Worm (Caenorhabditis elegans): ENCODE data around the gene K09F6.6.

K09F6.6 gene

DNA sequence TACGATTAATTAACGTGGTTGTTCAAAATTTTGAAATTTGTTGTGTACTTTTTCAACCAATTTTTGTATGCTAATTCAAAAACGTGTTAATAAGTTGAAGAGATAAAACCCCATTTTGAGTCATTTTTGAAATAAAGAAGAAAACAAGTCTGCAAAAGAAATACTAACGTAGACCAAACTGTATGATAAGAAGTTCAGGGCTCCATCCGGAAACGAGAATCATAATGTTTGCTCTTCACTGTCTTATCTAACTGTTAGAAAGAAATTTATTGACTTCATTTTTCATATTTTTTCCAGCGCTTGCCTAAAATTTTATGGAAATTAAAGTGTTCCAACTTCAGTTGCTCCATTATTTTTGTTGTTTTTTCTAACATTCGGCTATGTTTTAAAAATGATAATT, 26.4 kb upstream of the K09F6.6 start:
- peak; percentile 59 for TF ChIP-seq pqm-1 (tag; optimal IDR thresholded peaks at IDR 0.05)
- TF ChIP-seq elt-2 (tag; optimal IDR thresholded peaks at IDR 0.05): peak; percentile 56
- no peak for TF ChIP-seq ceh-28 (tag; optimal IDR thresholded peaks at IDR 0.05)

DNA sequence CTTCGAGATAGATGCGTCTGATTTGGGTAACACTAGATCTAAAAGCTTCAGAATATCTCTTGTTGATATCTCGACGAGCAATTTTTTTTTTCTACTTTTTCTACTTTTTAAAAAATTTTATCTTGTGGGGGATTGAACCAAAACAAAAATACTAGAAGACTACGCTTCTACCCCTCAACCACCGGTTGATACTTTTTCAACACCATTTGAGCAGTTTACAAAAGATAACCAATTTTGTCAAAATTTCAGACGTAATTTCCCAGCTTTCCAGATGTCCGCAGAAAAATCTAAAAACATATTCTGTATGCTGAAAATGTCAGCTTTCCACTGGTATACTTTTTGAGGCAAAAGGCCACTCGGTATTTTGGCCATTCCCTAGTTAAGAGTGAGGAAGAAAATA, 25.5 kb upstream of the K09F6.6 start:
- TF ChIP-seq nhr-77 (tag; optimal IDR thresholded peaks at IDR 0.05): no peak
- no peak for TF ChIP-seq elt-1 (tag; optimal IDR thresholded peaks at IDR 0.05)
- TF ChIP-seq snpc-4 (tag; optimal IDR thresholded peaks at IDR 0.05): no peak
- TF ChIP-seq ceh-82 (tag; optimal IDR thresholded peaks at IDR 0.05): no peak
- no peak for TF ChIP-seq skn-1 (tag; optimal IDR thresholded peaks at IDR 0.05)
- TF ChIP-seq nhr-25 (tag; optimal IDR thresholded peaks at IDR 0.05): no peak
- no peak for TF ChIP-seq ZK546.5 (tag; optimal IDR thresholded peaks at IDR 0.05)

DNA sequence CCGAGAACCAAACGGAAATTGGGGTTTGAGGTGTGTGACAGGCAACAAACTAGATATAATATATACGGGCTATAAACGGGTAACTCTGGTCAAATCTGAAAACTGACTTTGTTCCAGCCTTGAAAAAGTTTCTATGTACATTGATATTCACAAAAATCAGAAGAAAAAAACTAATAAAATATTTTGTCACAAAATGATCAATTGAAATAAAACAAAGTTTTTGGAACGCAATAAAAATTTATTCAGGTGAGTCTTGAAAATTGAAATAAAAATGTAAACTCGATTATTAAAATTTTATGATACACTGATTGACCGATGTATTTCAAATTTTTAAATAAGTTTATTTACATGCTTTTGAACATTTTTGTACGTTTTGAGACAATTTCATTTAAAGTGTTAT, 23.2 kb upstream of the K09F6.6 start, which contains the start of gene B0281.6:
TSS of gene B0281.6 (minus strand) at position 101 of the 400 bp plus-strand sequence.
- no peak for TF ChIP-seq lsy-12 (tag; optimal IDR thresholded peaks at IDR 0.05)

DNA sequence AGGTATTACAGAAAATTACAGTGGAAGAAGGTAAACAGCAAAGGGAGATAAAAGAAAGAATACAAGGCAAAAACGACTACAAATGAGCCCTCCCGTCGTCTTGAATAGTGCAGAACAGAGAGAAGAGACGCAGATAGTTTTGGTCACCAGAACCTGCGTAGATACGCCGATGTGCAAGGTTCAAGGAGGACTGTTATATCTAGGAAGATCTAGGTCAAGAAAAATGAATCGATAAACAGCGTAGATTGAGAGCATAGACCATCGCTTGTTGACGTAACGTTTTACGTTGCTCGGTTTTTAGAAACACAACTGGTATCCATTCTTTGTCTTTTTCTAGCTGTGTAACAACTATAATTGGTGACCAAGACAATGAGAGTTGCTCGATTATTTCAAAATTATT, 21.8 kb upstream of the K09F6.6 start, which contains the start of gene B0281.5:
TSS of gene B0281.5 (minus strand) at position 101 of the 400 bp plus-strand sequence.
- TF ChIP-seq nhr-23 (tag; optimal IDR thresholded peaks at IDR 0.05): no peak
- TF ChIP-seq nhr-67 (tag; optimal IDR thresholded peaks at IDR 0.05): no peak
- TF ChIP-seq nhr-28 (tag; optimal IDR thresholded peaks at IDR 0.05): no peak
- no peak for TF ChIP-seq lin-39 (tag; optimal IDR thresholded peaks at IDR 0.05)
- TF ChIP-seq daf-12 (tag; optimal IDR thresholded peaks at IDR 0.05): no peak
- TF ChIP-seq lin-15B (tag; optimal IDR thresholded peaks at IDR 0.05): no peak
- no peak for TF ChIP-seq egl-5 (tag; optimal IDR thresholded peaks at IDR 0.05)
- TF ChIP-seq zag-1 (tag; optimal IDR thresholded peaks at IDR 0.05): no peak
- no peak for TF ChIP-seq ceh-82 (tag; optimal IDR thresholded peaks at IDR 0.05)

DNA sequence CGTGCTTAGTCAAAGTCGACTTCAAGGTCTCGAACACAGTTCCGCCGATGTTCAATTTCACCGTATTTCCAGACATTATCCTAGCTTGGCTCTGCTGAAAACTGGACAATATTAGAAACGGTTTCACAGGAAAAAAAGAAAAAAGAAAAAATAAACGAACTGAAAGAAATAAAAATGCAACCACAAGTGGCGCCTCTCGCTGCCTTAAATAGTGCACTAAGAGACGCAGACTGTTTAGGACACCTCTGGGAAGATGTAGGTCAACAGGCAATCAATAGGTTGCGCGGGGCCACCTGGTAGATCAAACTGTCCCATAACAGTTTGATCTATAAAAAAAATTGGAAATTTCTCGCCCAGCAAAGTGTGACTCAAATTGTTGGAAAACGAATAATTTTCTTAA, 19.6 kb upstream of the K09F6.6 start, which contains the start of gene B0281.4:
TSS of gene B0281.4 (minus strand) at position 101 of the 400 bp plus-strand sequence.
- no peak for TF ChIP-seq nhr-11 (tag; optimal IDR thresholded peaks at IDR 0.05)
- no peak for TF ChIP-seq lsy-12 (tag; optimal IDR thresholded peaks at IDR 0.05)
- no peak for TF ChIP-seq snpc-4 (tag; optimal IDR thresholded peaks at IDR 0.05)
- no peak for TF ChIP-seq pha-4 (tag; optimal IDR thresholded peaks at IDR 0.05)
- no peak for TF ChIP-seq jun-1 (tag; optimal IDR thresholded peaks at IDR 0.05)
- TF ChIP-seq egl-5 (tag; optimal IDR thresholded peaks at IDR 0.05): no peak
- TF ChIP-seq unc-39 (tag; optimal IDR thresholded peaks at IDR 0.05): no peak
- no peak for TF ChIP-seq nhr-25 (tag; optimal IDR thresholded peaks at IDR 0.05)
- no peak for TF ChIP-seq pqm-1 (tag; optimal IDR thresholded peaks at IDR 0.05)
- TF ChIP-seq lin-15B (tag; optimal IDR thresholded peaks at IDR 0.05): no peak
- no peak for TF ChIP-seq unc-62 (GFP tag; optimal IDR thresholded peaks at IDR 0.05)
- TF ChIP-seq nhr-67 (tag; optimal IDR thresholded peaks at IDR 0.05): no peak

DNA sequence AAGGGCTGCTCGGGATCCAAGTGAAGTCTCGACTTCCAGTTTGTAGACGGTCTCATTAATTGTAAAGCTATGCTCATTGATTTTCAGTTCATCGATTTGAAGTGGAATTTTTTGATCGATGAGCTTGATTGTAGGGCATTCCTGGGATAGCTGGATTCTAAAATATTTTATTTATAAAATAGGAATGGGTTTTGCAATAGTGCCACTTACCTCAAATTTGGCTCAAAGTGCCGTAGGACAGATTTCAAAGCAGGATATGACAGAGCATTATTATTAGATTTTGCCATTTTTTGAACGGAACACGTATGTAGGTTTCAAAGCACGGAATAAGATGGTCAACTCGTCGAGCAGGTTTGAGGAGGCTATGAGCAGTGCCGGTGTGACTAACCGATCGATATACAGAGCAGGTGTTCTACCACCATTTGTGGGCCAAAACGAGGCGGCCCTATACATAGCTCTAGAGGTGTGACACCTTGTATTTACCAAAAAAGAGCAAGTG, 16.8 kb upstream of the K09F6.6 start, which contains the start of gene fbxc-25:
TSS of gene fbxc-25 (minus strand) at position 449 of the 499 bp plus-strand sequence.
- no peak for TF ChIP-seq elt-2 (tag; optimal IDR thresholded peaks at IDR 0.05)
- no peak for TF ChIP-seq fkh-10 (GFP tag; optimal IDR thresholded peaks at IDR 0.05)
- TF ChIP-seq aly-2 (tag; optimal IDR thresholded peaks at IDR 0.05): no peak
- no peak for TF ChIP-seq nhr-11 (tag; optimal IDR thresholded peaks at IDR 0.05)
- no peak for TF ChIP-seq ceh-16 (tag; optimal IDR thresholded peaks at IDR 0.05)
- TF ChIP-seq mml-1 (tag; optimal IDR thresholded peaks at IDR 0.05): no peak
- no peak for TF ChIP-seq fkh-2 (tag; optimal IDR thresholded peaks at IDR 0.05)
- TF ChIP-seq fos-1 (tag; optimal IDR thresholded peaks at IDR 0.05): no peak
- TF ChIP-seq egl-27 (tag; optimal IDR thresholded peaks at IDR 0.05): no peak
- no peak for TF ChIP-seq ceh-9 (tag; optimal IDR thresholded peaks at IDR 0.05)
- TF ChIP-seq mdl-1 (tag; optimal IDR thresholded peaks at IDR 0.05): no peak
- no peak for TF ChIP-seq ceh-28 (tag; optimal IDR thresholded peaks at IDR 0.05)
- no peak for TF ChIP-seq nhr-67 (tag; optimal IDR thresholded peaks at IDR 0.05)
- TF ChIP-seq nfya-1 (tag; optimal IDR thresholded peaks at IDR 0.05; ENCODE audit: insufficient read depth): no peak
